Worm (Caenorhabditis elegans): ENCODE results near the gene fbxa-156.
"Not testable (repeated sequence)": the region's sequence is repeated elsewhere in the genome, so short reads cannot be mapped to it uniquely, and the experiment has no call there.

DNA sequence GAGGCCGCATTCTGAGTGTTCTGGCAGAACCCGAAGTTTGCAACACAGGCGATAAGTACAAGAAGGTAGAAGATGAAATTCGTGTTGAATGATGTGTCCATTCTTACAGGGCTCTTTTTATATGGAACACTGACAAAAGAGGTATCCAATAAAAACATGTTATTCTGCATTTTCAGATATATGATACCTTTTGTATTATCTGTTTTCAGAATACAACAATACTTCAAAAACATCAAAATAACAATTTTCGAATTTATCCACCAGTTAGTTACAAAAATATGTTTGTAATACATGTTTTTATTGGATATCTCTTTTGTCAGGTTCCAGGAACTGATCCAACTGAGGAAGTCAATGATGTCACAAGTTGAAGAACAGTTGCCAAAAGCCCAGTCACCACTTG is 1.1 kb upstream of the fbxa-156 start, which contains the start of gene C06H5.13:
- not testable (repeated sequence) for TF ChIP-seq snpc-4, blmp-1 (tag; optimal IDR thresholded peaks at IDR 0.05)
